Fruit fly (Drosophila melanogaster) whole organism, prepupa: ENCODE results near the gene tweek.
A peak's percentile ranks its signal among the peaks of the same experiment; 100 is the strongest.

Source experiments
- CG11294 ChIP-seq: fragments of 200-800 bp; sonication (Bioruptor generic); IDR thresholded peaks from 2 replicates; pipeline ENCODE4 v1.3.6; 2022; ENCODE audit warnings: missing biosample characterization, missing genetic modification characterization
- CG11762 ChIP-seq: fragments of 200-800 bp; sonication (Bioruptor generic); optimal IDR thresholded peaks from 3 replicates; lab custom pipeline; 2016; ENCODE audit warnings: missing biosample characterization, missing genetic modification characterization; ENCODE audit not compliant: insufficient read depth
- CG15336 ChIP-seq: fragments of 200-800 bp; sonication (Bioruptor generic); IDR thresholded peaks from 2 replicates; pipeline ENCODE4 v1.3.6; 2022; ENCODE audit warnings: missing biosample characterization, missing genetic modification characterization
- CG6792 ChIP-seq: fragments of 200-800 bp; sonication (Bioruptor generic); optimal IDR thresholded peaks from 3 replicates; lab custom pipeline; 2016; ENCODE audit warnings: missing biosample characterization, missing genetic modification characterization
- CG6854 ChIP-seq: fragments of 200-800 bp; sonication (Bioruptor generic); optimal IDR thresholded peaks from 2 replicates; lab custom pipeline; 2017; ENCODE audit warnings: missing biosample characterization, mild to moderate bottlenecking, missing genetic modification characterization
- CG8319 ChIP-seq: fragments of 200-800 bp; sonication (Bioruptor generic); optimal IDR thresholded peaks from 3 replicates; lab custom pipeline; 2016; ENCODE audit warnings: missing biosample characterization, missing genetic modification characterization
- Eip78C ChIP-seq: fragments of 200-800 bp; sonication (Bioruptor generic); peaks from one replicate; lab custom pipeline; 2016; ENCODE audit warnings: missing biosample characterization, missing genetic modification characterization
- Lpt ChIP-seq: fragments of 200-800 bp; sonication (Bioruptor generic); optimal IDR thresholded peaks from 3 replicates; lab custom pipeline; 2016; ENCODE audit warnings: missing biosample characterization, missing genetic modification characterization
- esn ChIP-seq: fragments of 200-800 bp; sonication (Bioruptor generic); optimal IDR thresholded peaks from 2 replicates; lab custom pipeline; 2016; ENCODE audit warnings: missing biosample characterization, mild to moderate bottlenecking, missing genetic modification characterization, moderate library complexity
- fd85E ChIP-seq: fragments of 200-800 bp; sonication (Bioruptor generic); optimal IDR thresholded peaks from 3 replicates; lab custom pipeline; 2016; ENCODE audit warnings: missing biosample characterization, missing genetic modification characterization
- vri ChIP-seq: fragments of 200-800 bp; sonication (Bioruptor generic); optimal IDR thresholded peaks from 3 replicates; lab custom pipeline; 2016; ENCODE audit warnings: missing biosample characterization, mild to moderate bottlenecking, missing genetic modification characterization

- no peak for TF ChIP-seq vri (GFP tag; lab: Kevin White, UChicago)
- TF ChIP-seq esn (GFP tag; lab: Kevin White, UChicago) = no peak
- TF ChIP-seq CG11762 = no peak
- TF ChIP-seq fd85E (GFP tag; lab: Kevin White, UChicago) = no peak
- no peak for TF ChIP-seq CG8319 (GFP tag; lab: Kevin White, UChicago)
- TF ChIP-seq CG6854 (GFP tag; lab: Kevin White, UChicago) = no peak
- TF ChIP-seq Eip78C (GFP tag; lab: Kevin White, UChicago) = peak; percentile 9
- no peak for TF ChIP-seq CG15336 (GFP tag; lab: Robert Waterston, UW)
- TF ChIP-seq CG6792 (GFP tag; lab: Kevin White, UChicago) = no peak
- no peak for TF ChIP-seq CG11294 (GFP tag; lab: Robert Waterston, UW)
- TF ChIP-seq Lpt (GFP tag; lab: Kevin White, UChicago) = no peak
These were observed 28.7 kb upstream of the tweek start for dm6 chr2L:16859566-16859965.
